Worm (Caenorhabditis elegans): Measurements from ENCODE around the gene col-128.

Gene col-128

ce11 chrIV:11527752-11528151, 24.0 kb downstream of the col-128 start, which contains the start of gene M04B2.2:
M04B2.2 (plus strand) TSS chrIV:11528052.
- no peak for TF ChIP-seq ceh-82 (tag; optimal IDR thresholded peaks at IDR 0.05)
- peak; percentile 7 for TF ChIP-seq lir-3 (tag; optimal IDR thresholded peaks at IDR 0.05; ENCODE audit: poor library complexity)
- TF ChIP-seq lin-39 (tag; optimal IDR thresholded peaks at IDR 0.05): peak; percentile 3
- no peak for TF ChIP-seq egl-13 (tag; optimal IDR thresholded peaks at IDR 0.05)
- peak; percentile 47 for TF ChIP-seq ama-1 (optimal IDR thresholded peaks at IDR 0.05)
- TF ChIP-seq snpc-4 (tag; optimal IDR thresholded peaks at IDR 0.05): no peak
- TF ChIP-seq lsy-2 (tag; optimal IDR thresholded peaks at IDR 0.05): no peak
- peak; percentile 12 for TF ChIP-seq nhr-85 (tag)
- peak; percentile 29 for TF ChIP-seq aly-2 (tag; optimal IDR thresholded peaks at IDR 0.05)
- TF ChIP-seq vab-15 (tag; optimal IDR thresholded peaks at IDR 0.05): no peak
- TF ChIP-seq Y116A8C.19 (tag; optimal IDR thresholded peaks at IDR 0.05; ENCODE audit: borderline replicate concordance): no peak
- TF ChIP-seq nhr-71 (tag; optimal IDR thresholded peaks at IDR 0.05): peak; percentile 7
- peak; percentile 20 for TF ChIP-seq nhr-47 (tag; optimal IDR thresholded peaks at IDR 0.05)

- TF ChIP-seq nhr-85 (tag) (peak; percentile 50), lir-3 (tag; optimal IDR thresholded peaks at IDR 0.05; ENCODE audit: poor library complexity) (no peak), nhr-90 (tag; optimal IDR thresholded peaks at IDR 0.05; ENCODE audit: poor library complexity) (no peak)
Measured at ce11 chrIV:11526189-11526588, 25.6 kb downstream of the col-128 start.

- TF ChIP-seq hlh-4 (tag; optimal IDR thresholded peaks at IDR 0.05) (no peak), unc-62 (GFP tag; optimal IDR thresholded peaks at IDR 0.05) (no peak), irx-1 (tag; optimal IDR thresholded peaks at IDR 0.05) (no peak), fkh-4 (tag; optimal IDR thresholded peaks at IDR 0.05; ENCODE audit: borderline replicate concordance) (peak; percentile 28), nhr-20 (tag; optimal IDR thresholded peaks at IDR 0.05) (peak; percentile 54), aly-2 (tag; optimal IDR thresholded peaks at IDR 0.05) (peak; percentile 8), snpc-4 (tag; optimal IDR thresholded peaks at IDR 0.05) (peak; percentile 34), ztf-11 (tag; optimal IDR thresholded peaks at IDR 0.05) (peak in 1 of 2 experiments; percentile 49), unc-30 (tag; optimal IDR thresholded peaks at IDR 0.05) (no peak), C04F5.9 (tag; optimal IDR thresholded peaks at IDR 0.05) (peak; percentile 11), egl-27 (tag; optimal IDR thresholded peaks at IDR 0.05) (no peak), lin-13 (GFP tag; optimal IDR thresholded peaks at IDR 0.05) (peak; percentile 77), C16A3.4 (tag; optimal IDR thresholded peaks at IDR 0.05) (peak; percentile 42), ets-5 (GFP tag; IDR thresholded peaks at IDR 0.05) (no peak), skn-1 (tag; optimal IDR thresholded peaks at IDR 0.05) (peak; percentile 66), unc-86 (tag; optimal IDR thresholded peaks at IDR 0.05) (peak; percentile 52), pax-3 (tag; optimal IDR thresholded peaks at IDR 0.05) (no peak), pag-3 (tag; optimal IDR thresholded peaks at IDR 0.05; ENCODE audit: borderline replicate concordance, insufficient read depth) (no peak), nhr-76 (tag; optimal IDR thresholded peaks at IDR 0.05) (no peak), mdl-1 (tag; optimal IDR thresholded peaks at IDR 0.05) (peak in 1 of 2 experiments; percentile 32), unc-130 (tag; optimal IDR thresholded peaks at IDR 0.05) (peak; percentile 3), sox-4 (tag; optimal IDR thresholded peaks at IDR 0.05) (no peak), xbp-1 (tag; optimal IDR thresholded peaks at IDR 0.05) (peak; percentile 63), rnt-1 (tag; optimal IDR thresholded peaks at IDR 0.05) (peak; percentile 87), lir-3 (tag; optimal IDR thresholded peaks at IDR 0.05; ENCODE audit: poor library complexity) (peak; percentile 95), nhr-85 (tag) (no peak), nhr-19 (GFP tag; conservative IDR thresholded peaks at IDR 0.05) (peak; percentile 61), jun-1 (tag; optimal IDR thresholded peaks at IDR 0.05) (no peak), ces-1 (GFP tag; optimal IDR thresholded peaks at IDR 0.05) (no peak), ceh-88 (GFP tag; IDR thresholded peaks at IDR 0.05) (no peak), unc-98 (GFP tag; IDR thresholded peaks at IDR 0.05) (no peak), lin-39 (tag; optimal IDR thresholded peaks at IDR 0.05) (no peak), fkh-8 (tag; optimal IDR thresholded peaks at IDR 0.05) (peak; percentile 84), fkh-10 (GFP tag; optimal IDR thresholded peaks at IDR 0.05) (no peak), vab-15 (tag; optimal IDR thresholded peaks at IDR 0.05) (no peak), Y116A8C.19 (tag; optimal IDR thresholded peaks at IDR 0.05; ENCODE audit: borderline replicate concordance) (no peak), mef-2 (tag; optimal IDR thresholded peaks at IDR 0.05) (peak; percentile 20), sptf-1 (tag; optimal IDR thresholded peaks at IDR 0.05) (no peak), nhr-28 (tag; optimal IDR thresholded peaks at IDR 0.05) (no peak), F16B12.6 (tag; optimal IDR thresholded peaks at IDR 0.05) (peak; percentile 42), elt-3 (tag; optimal IDR thresholded peaks at IDR 0.05) (no peak)
Measured at ce11 chrIV:11524241-11524692, 27.5 kb downstream of the col-128 start, which contains the start of gene mep-1. mep-1 (plus strand) TSS chrIV:11524642.

All from whole organism, L1 larva.